Worm (Caenorhabditis elegans) whole organism, late embryonic: ENCODE measurements around the gene srh-258.

ENCODE experiments used
- F13H6.1 ChIP-seq: sonication (generic microtip); optimal IDR thresholded peaks from 2 replicates; lab custom pipeline; 2016; ENCODE audit warnings: missing genetic modification characterization, missing compliant biosample characterization
- ceh-22 ChIP-seq: sonication (generic microtip); optimal IDR thresholded peaks from 2 replicates; lab custom pipeline; 2017; ENCODE audit warnings: missing biosample characterization, missing genetic modification characterization
- ets-4 ChIP-seq: sonication (generic microtip); optimal IDR thresholded peaks from 2 replicates; lab custom pipeline; 2016; ENCODE audit warnings: missing genetic modification characterization, missing compliant biosample characterization
- mec-3 ChIP-seq: sonication (generic microtip); optimal IDR thresholded peaks from 2 replicates; lab custom pipeline; 2016; ENCODE audit warnings: borderline replicate concordance, missing genetic modification characterization, missing compliant biosample characterization
- rnt-1 ChIP-seq: sonication (generic microtip); optimal IDR thresholded peaks from 2 replicates; lab custom pipeline; 2016; ENCODE audit warnings: missing genetic modification characterization, missing compliant biosample characterization
- sdc-2 ChIP-seq: sonication (generic microtip); optimal IDR thresholded peaks from 2 replicates; lab custom pipeline; 2016; ENCODE audit warnings: missing genotype, missing genetic modification characterization, missing compliant biosample characterization
- sox-2 ChIP-seq: fragments of 200-800 bp; sonication (Bioruptor generic); IDR thresholded peaks from 2 replicates; pipeline ENCODE4 v1.3.6; 2022; ENCODE audit warnings: missing genetic modification reagents, missing genetic modification characterization, missing compliant biosample characterization
- unc-3 ChIP-seq, 2 experiments: fragments of 200-800 bp in 1 of 2; sonication (Bioruptor generic) in 1 of 2; sonication (generic microtip) in 1 of 2; conservative IDR thresholded peaks in 1 of 2; optimal IDR thresholded peaks in 1 of 2; 2 replicates each; pipeline versions ENCODE4 v1.3.6 to Lab custom; 2016 to 2022; ENCODE audit warnings: missing compliant biosample characterization in 2 of 2, missing genetic modification characterization in 2 of 2, missing genetic modification reagents in 1 of 2
- unc-55 ChIP-seq: sonication (generic microtip); optimal IDR thresholded peaks from 2 replicates; lab custom pipeline; 2017; ENCODE audit warnings: missing biosample characterization, missing genetic modification reagents, missing genetic modification characterization

DNA sequence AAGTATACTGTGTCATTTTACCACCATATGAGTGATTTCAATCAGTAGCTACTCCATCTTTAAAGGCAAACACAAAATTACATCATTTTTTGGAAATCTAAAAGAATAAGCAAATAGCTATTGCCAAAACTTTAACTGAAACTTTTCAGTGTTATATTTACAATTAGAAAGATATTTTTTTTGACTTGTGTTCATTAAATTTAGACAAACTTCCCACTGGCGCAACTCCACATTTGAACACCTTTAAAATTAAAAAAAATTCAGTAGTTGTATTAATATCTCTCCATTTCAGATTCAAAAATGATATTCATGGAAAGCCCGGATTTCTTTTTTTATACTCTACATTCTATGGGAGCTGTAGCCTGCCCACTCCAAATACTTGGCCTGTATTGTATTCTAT, 8.9 kb downstream of the srh-258 start, which contains the start of gene srh-264:
- TF ChIP-seq unc-3 (GFP tag; conservative IDR thresholded peaks at IDR 0.05; lab: Robert Waterston, UW) (no peak), unc-3 (tag; optimal IDR thresholded peaks at IDR 0.05; lab: Kevin White, UChicago) (no peak), unc-55 (GFP tag; lab: Kevin White, UChicago) (no peak), mec-3 (tag; lab: Kevin White, UChicago) (no peak), sdc-2 (tag; lab: Kevin White, UChicago) (no peak), ets-4 (tag; lab: Kevin White, UChicago) (no peak), ceh-22 (tag; lab: Kevin White, UChicago) (no peak), sox-2 (GFP tag; lab: Robert Waterston, UW) (no peak), rnt-1 (tag; lab: Kevin White, UChicago) (no peak), F13H6.1 (tag; lab: Kevin White, UChicago) (no peak)
